ENCODE assay signal across 4 worm cellular contexts in genomic region chrII:15119537-15120360, ce11.
TF ChIP-seq lines count a peak whose summit lies in the region.

Gene arp-1 (plus strand): TSS chrII:15120301.

TF ChIP-seq in whole organism, L2 larva, 48 proteins besides CTCF, POLR2A, EP300 and RAD21:
- TF ChIP-seq nhr-11 (tag; optimal IDR thresholded peaks at IDR 0.05; lab: Kevin White, UChicago) (no peak), mab-5 (tag; optimal IDR thresholded peaks at IDR 0.05; lab: Kevin White, UChicago) (no peak), sma-9 (GFP tag; optimal IDR thresholded peaks at IDR 0.05; lab: Kevin White, UChicago) (peak; percentile 15), sma-9 (tag; optimal IDR thresholded peaks at IDR 0.05; lab: Kevin White, UChicago) (no peak), zag-1 (tag; optimal IDR thresholded peaks at IDR 0.05; lab: Kevin White, UChicago) (peak; percentile 48), lin-11 (tag; optimal IDR thresholded peaks at IDR 0.05; lab: Kevin White, UChicago) (peak; percentile 70), nhr-129 (tag; optimal IDR thresholded peaks at IDR 0.05; lab: Kevin White, UChicago) (peak; percentile 66), snpc-4 (tag; optimal IDR thresholded peaks at IDR 0.05; lab: Kevin White, UChicago) (peak; percentile 9), nhr-23 (tag; optimal IDR thresholded peaks at IDR 0.05; lab: Kevin White, UChicago) (no peak), lin-39 (tag; optimal IDR thresholded peaks at IDR 0.05; lab: Kevin White, UChicago) (no peak), F13H6.1 (tag; optimal IDR thresholded peaks at IDR 0.05; lab: Kevin White, UChicago) (peak; percentile 43), unc-55 (GFP tag; optimal IDR thresholded peaks at IDR 0.05; lab: Kevin White, UChicago) (peak; percentile 75), lin-13 (GFP tag; optimal IDR thresholded peaks at IDR 0.05; lab: Kevin White, UChicago) (peak; percentile 0), nhr-25 (tag; optimal IDR thresholded peaks at IDR 0.05; lab: Kevin White, UChicago) (peak; percentile 32), lsy-2 (tag; optimal IDR thresholded peaks at IDR 0.05; lab: Kevin White, UChicago) (peak; percentile 36 to 61), C34F6.9 (tag; optimal IDR thresholded peaks at IDR 0.05; lab: Kevin White, UChicago) (peak; percentile 64), nhr-77 (tag; optimal IDR thresholded peaks at IDR 0.05; lab: Kevin White, UChicago) (peak; percentile 44), fos-1 (tag; optimal IDR thresholded peaks at IDR 0.05; lab: Kevin White, UChicago) (peak; percentile 58), gmeb-1 (tag; optimal IDR thresholded peaks at IDR 0.05; lab: Kevin White, UChicago) (peak; percentile 55)

TF ChIP-seq in whole organism, L4 larva, 104 proteins besides CTCF, POLR2A, EP300 and RAD21 (continues in another document):
- TF ChIP-seq F37D6.2 (tag; optimal IDR thresholded peaks at IDR 0.05; lab: Kevin White, UChicago): no peak
- TF ChIP-seq lin-1 (GFP tag; IDR thresholded peaks at IDR 0.05; lab: Robert Waterston, UW): no peak
- TF ChIP-seq F49E8.2 (tag; optimal IDR thresholded peaks at IDR 0.05; lab: Kevin White, UChicago; ENCODE audit: borderline replicate concordance): no peak
- no peak for TF ChIP-seq lin-29 (GFP tag; IDR thresholded peaks at IDR 0.05; lab: Robert Waterston, UW)
- no peak for TF ChIP-seq F44E2.7 (GFP tag; IDR thresholded peaks at IDR 0.05; lab: Robert Waterston, UW)
- TF ChIP-seq jun-1 (tag; optimal IDR thresholded peaks at IDR 0.05; lab: Kevin White, UChicago): no peak
- TF ChIP-seq lin-38 (GFP tag; IDR thresholded peaks at IDR 0.05; lab: Robert Waterston, UW): peak; percentile 32; the same call in 1 of the 2 replicates
- TF ChIP-seq zip-11 (GFP tag; IDR thresholded peaks at IDR 0.05; lab: Robert Waterston, UW): no peak
- TF ChIP-seq sdz-12 (GFP tag; optimal IDR thresholded peaks at IDR 0.05; lab: Kevin White, UChicago): no peak
- no peak for TF ChIP-seq lir-3 (tag; optimal IDR thresholded peaks at IDR 0.05; lab: Kevin White, UChicago)
- no peak for TF ChIP-seq mxl-3 (GFP tag; optimal IDR thresholded peaks at IDR 0.05; lab: Kevin White, UChicago)
- TF ChIP-seq dmd-8 (GFP tag; IDR thresholded peaks at IDR 0.05; lab: Robert Waterston, UW): no peak
- TF ChIP-seq ctbp-1 (GFP tag; IDR thresholded peaks at IDR 0.05; lab: Robert Waterston, UW): no peak
- TF ChIP-seq hmg-1.1 (GFP tag; IDR thresholded peaks at IDR 0.05; lab: Robert Waterston, UW): peak; percentile 60
- no peak for TF ChIP-seq zfp-3 (GFP tag; conservative IDR thresholded peaks at IDR 0.05; lab: Robert Waterston, UW)
- TF ChIP-seq tag-97 (GFP tag; IDR thresholded peaks at IDR 0.05; lab: Robert Waterston, UW): no peak
- TF ChIP-seq lim-7 (GFP tag; IDR thresholded peaks at IDR 0.05; lab: Robert Waterston, UW): no peak
- no peak for TF ChIP-seq egl-27 (tag; optimal IDR thresholded peaks at IDR 0.05; lab: Kevin White, UChicago)
- no peak for TF ChIP-seq snpc-4 (tag; optimal IDR thresholded peaks at IDR 0.05; lab: Kevin White, UChicago)
- TF ChIP-seq zfp-2 (tag; optimal IDR thresholded peaks at IDR 0.05; lab: Kevin White, UChicago): no peak
- no peak for TF ChIP-seq ceh-28 (tag; optimal IDR thresholded peaks at IDR 0.05; lab: Kevin White, UChicago)
- peak; percentile 92 for TF ChIP-seq spr-3 (GFP tag; optimal IDR thresholded peaks at IDR 0.05; lab: Kevin White, UChicago)
- no peak for TF ChIP-seq ceh-32 (tag; optimal IDR thresholded peaks at IDR 0.05; lab: Kevin White, UChicago; ENCODE audit: poor library complexity)
- TF ChIP-seq F26F4.8 (GFP tag; conservative IDR thresholded peaks at IDR 0.05; lab: Robert Waterston, UW): no peak
- TF ChIP-seq pqm-1 (tag; optimal IDR thresholded peaks at IDR 0.05; lab: Kevin White, UChicago): no peak
- no peak for TF ChIP-seq madf-9 (GFP tag; conservative IDR thresholded peaks at IDR 0.05; lab: Robert Waterston, UW)

TF ChIP-seq in whole organism, late embryonic, 69 proteins besides CTCF, POLR2A, EP300 and RAD21:
- TF ChIP-seq ceh-48 (tag; optimal IDR thresholded peaks at IDR 0.05; lab: Kevin White, UChicago) (peak; percentile 8), nfya-1 (tag; optimal IDR thresholded peaks at IDR 0.05; lab: Kevin White, UChicago) (peak; percentile 39), unc-86 (tag; optimal IDR thresholded peaks at IDR 0.05; lab: Kevin White, UChicago) (no peak), dmd-4 (tag; optimal IDR thresholded peaks at IDR 0.05; lab: Kevin White, UChicago; ENCODE audit: borderline replicate concordance) (no peak), unc-42 (tag; optimal IDR thresholded peaks at IDR 0.05; lab: Kevin White, UChicago) (peak; percentile 67), zip-5 (tag; optimal IDR thresholded peaks at IDR 0.05; lab: Kevin White, UChicago) (peak; percentile 10), T23F11.4 (GFP tag; optimal IDR thresholded peaks at IDR 0.05; lab: Kevin White, UChicago) (no peak), ceh-19 (GFP tag; optimal IDR thresholded peaks at IDR 0.05; lab: Kevin White, UChicago) (no peak), ceh-31 (tag; optimal IDR thresholded peaks at IDR 0.05; lab: Kevin White, UChicago) (peak; percentile 45), ceh-34 (tag; optimal IDR thresholded peaks at IDR 0.05; lab: Kevin White, UChicago) (peak; percentile 3), K02D7.2 (tag; optimal IDR thresholded peaks at IDR 0.05; lab: Kevin White, UChicago) (peak; percentile 3), ceh-14 (tag; optimal IDR thresholded peaks at IDR 0.05; lab: Kevin White, UChicago) (peak; percentile 10), fkh-6 (tag; optimal IDR thresholded peaks at IDR 0.05; lab: Kevin White, UChicago) (no peak), elt-2 (tag; optimal IDR thresholded peaks at IDR 0.05; lab: Kevin White, UChicago) (peak; percentile 20), pha-2 (tag; optimal IDR thresholded peaks at IDR 0.05; lab: Kevin White, UChicago) (peak; percentile 4)

TF ChIP-seq in whole organism, mixed stage, embryonic, 35 proteins besides CTCF, POLR2A, EP300 and RAD21:
- TF ChIP-seq ztf-11 (tag; optimal IDR thresholded peaks at IDR 0.05; lab: Kevin White, UChicago): no peak
- no peak for TF ChIP-seq flh-1 (GFP tag; optimal IDR thresholded peaks at IDR 0.05; lab: Kevin White, UChicago)
- no peak for TF ChIP-seq unc-39 (tag; optimal IDR thresholded peaks at IDR 0.05; lab: Kevin White, UChicago)
- TF ChIP-seq sptf-1 (tag; optimal IDR thresholded peaks at IDR 0.05; lab: Kevin White, UChicago): peak; percentile 16
- peak; percentile 47 for TF ChIP-seq ceh-43 (GFP tag; optimal IDR thresholded peaks at IDR 0.05; lab: Kevin White, UChicago)
- TF ChIP-seq ces-1 (GFP tag; optimal IDR thresholded peaks at IDR 0.05; lab: Kevin White, UChicago): peak; percentile 80
- TF ChIP-seq zip-8 (tag; optimal IDR thresholded peaks at IDR 0.05; lab: Kevin White, UChicago): no peak
- TF ChIP-seq mls-2 (tag; optimal IDR thresholded peaks at IDR 0.05; lab: Kevin White, UChicago): peak; percentile 15
- peak; percentile 21 for TF ChIP-seq lsy-2 (tag; optimal IDR thresholded peaks at IDR 0.05; lab: Kevin White, UChicago)
- TF ChIP-seq mep-1 (tag; optimal IDR thresholded peaks at IDR 0.05; lab: Kevin White, UChicago): peak; percentile 59
- TF ChIP-seq elt-1 (tag; optimal IDR thresholded peaks at IDR 0.05; lab: Kevin White, UChicago; ENCODE audit: borderline replicate concordance, insufficient read depth): no peak
- peak; percentile 59 for TF ChIP-seq pha-4 (tag; optimal IDR thresholded peaks at IDR 0.05; lab: Kevin White, UChicago)
- TF ChIP-seq nhr-237 (tag; optimal IDR thresholded peaks at IDR 0.05; lab: Kevin White, UChicago): peak; percentile 42
- TF ChIP-seq unc-120 (tag; optimal IDR thresholded peaks at IDR 0.05; lab: Kevin White, UChicago; ENCODE audit: poor library complexity, severe bottlenecking): no peak
- peak; percentile 19 for TF ChIP-seq lin-13 (tag; optimal IDR thresholded peaks at IDR 0.05; lab: Kevin White, UChicago)
